Worm (Caenorhabditis elegans) whole organism, L2 larva: Measurements from ENCODE around the gene W02C12.2.

Source experiments
- F13H6.1 ChIP-seq: sonication (generic microtip); optimal IDR thresholded peaks from 2 replicates; lab custom pipeline; 2016; ENCODE audit warnings: missing genetic modification characterization, missing compliant biosample characterization
- R02D3.7 ChIP-seq: fragments of 150-350 bp; optimal IDR thresholded peaks from 2 replicates; lab custom pipeline; 2014; ENCODE audit warnings: missing biosample characterization, missing genetic modification characterization
- ZK546.5 ChIP-seq: sonication (generic microtip); optimal IDR thresholded peaks from 2 replicates; lab custom pipeline; 2017; ENCODE audit warnings: missing biosample characterization, missing genetic modification characterization
- alr-1 ChIP-seq: fragments of 150-350 bp; optimal IDR thresholded peaks from 2 replicates; lab custom pipeline; 2014; ENCODE audit warnings: missing biosample characterization, missing genetic modification characterization
- aly-2 ChIP-seq: fragments of 150-350 bp; optimal IDR thresholded peaks from 2 replicates; lab custom pipeline; 2014; ENCODE audit warnings: missing biosample characterization, missing genetic modification characterization
- blmp-1 ChIP-seq: sonication (generic microtip); optimal IDR thresholded peaks from 2 replicates; lab custom pipeline; 2017; ENCODE audit warnings: missing genetic modification characterization, mild to moderate bottlenecking, missing compliant biosample characterization, antibody characterized with exemption, moderate library complexity; ENCODE audit not compliant: insufficient read depth
- ceh-16 ChIP-seq: fragments of 150-350 bp; optimal IDR thresholded peaks from 2 replicates; lab custom pipeline; 2014; ENCODE audit warnings: missing biosample characterization, missing genetic modification characterization
- ceh-82 ChIP-seq: fragments of 150-350 bp; optimal IDR thresholded peaks from 2 replicates; lab custom pipeline; 2014; ENCODE audit warnings: missing biosample characterization, missing genetic modification characterization
- crh-2 ChIP-seq: sonication (generic microtip); optimal IDR thresholded peaks from 2 replicates; lab custom pipeline; 2017; ENCODE audit warnings: missing biosample characterization, missing genetic modification characterization
- dmd-4 ChIP-seq: sonication (generic microtip); optimal IDR thresholded peaks from 2 replicates; lab custom pipeline; 2017; ENCODE audit warnings: missing biosample characterization, missing genetic modification characterization
- egl-27 ChIP-seq: sonication (generic microtip); optimal IDR thresholded peaks from 3 replicates; lab custom pipeline; 2017; ENCODE audit warnings: missing biosample characterization, missing genetic modification reagents, missing genetic modification characterization
- elt-1 ChIP-seq: fragments of 150-350 bp; optimal IDR thresholded peaks from 2 replicates; lab custom pipeline; 2014; ENCODE audit warnings: missing biosample characterization, missing genetic modification characterization
- elt-3 ChIP-seq: sonication (generic microtip); optimal IDR thresholded peaks from 2 replicates; lab custom pipeline; 2017; ENCODE audit warnings: missing biosample characterization, missing genetic modification characterization
- gmeb-1 ChIP-seq: fragments of 150-350 bp; optimal IDR thresholded peaks from 2 replicates; lab custom pipeline; 2014; ENCODE audit warnings: missing biosample characterization, missing genetic modification characterization
- lin-11 ChIP-seq: fragments of 150-350 bp; sonication (generic microtip); optimal IDR thresholded peaks from 2 replicates; lab custom pipeline; 2014; ENCODE audit warnings: missing biosample characterization, missing genetic modification characterization, inconsistent platforms, mixed read lengths
- lin-13 ChIP-seq: fragments of 150-350 bp; optimal IDR thresholded peaks from 2 replicates; lab custom pipeline; 2014; ENCODE audit warnings: missing biosample characterization, missing genetic modification reagents, missing genetic modification characterization
- lin-39 ChIP-seq: fragments of 150-350 bp; optimal IDR thresholded peaks from 2 replicates; lab custom pipeline; 2014; ENCODE audit warnings: missing biosample characterization, missing genetic modification reagents, missing genetic modification characterization
- mab-5 ChIP-seq: fragments of 150-350 bp; optimal IDR thresholded peaks from 2 replicates; lab custom pipeline; 2014; ENCODE audit warnings: missing biosample characterization, missing genetic modification characterization
- mbf-1 ChIP-seq: sonication (generic microtip); optimal IDR thresholded peaks from 2 replicates; lab custom pipeline; 2017; ENCODE audit warnings: missing biosample characterization, missing genetic modification characterization
- mdl-1 ChIP-seq, 2 experiments: fragments of 150-350 bp in 1 of 2; sonication (generic microtip) in 1 of 2; optimal IDR thresholded peaks; 2 replicates each; lab custom pipeline; 2017; ENCODE audit warnings: missing biosample characterization in 2 of 2, missing genetic modification characterization in 2 of 2
- nhr-11 ChIP-seq: fragments of 150-350 bp; optimal IDR thresholded peaks from 2 replicates; lab custom pipeline; 2014; ENCODE audit warnings: missing biosample characterization, missing genetic modification characterization
- nhr-12 ChIP-seq: fragments of 150-350 bp; optimal IDR thresholded peaks from 2 replicates; lab custom pipeline; 2014; ENCODE audit warnings: missing biosample characterization, missing genetic modification characterization
- nhr-129 ChIP-seq: fragments of 150-350 bp; optimal IDR thresholded peaks from 2 replicates; lab custom pipeline; 2014; ENCODE audit warnings: missing biosample characterization, missing genetic modification characterization
- nhr-21 ChIP-seq: fragments of 150-350 bp; optimal IDR thresholded peaks from 2 replicates; lab custom pipeline; 2014; ENCODE audit warnings: missing biosample characterization, missing genetic modification characterization
- nhr-237 ChIP-seq: fragments of 150-350 bp; optimal IDR thresholded peaks from 2 replicates; lab custom pipeline; 2014; ENCODE audit warnings: missing biosample characterization, missing genetic modification characterization
- nhr-6 ChIP-seq: fragments of 150-350 bp; optimal IDR thresholded peaks from 2 replicates; lab custom pipeline; 2014; ENCODE audit warnings: missing biosample characterization, missing genetic modification characterization
- nhr-77 ChIP-seq: fragments of 150-350 bp; optimal IDR thresholded peaks from 2 replicates; lab custom pipeline; 2014; ENCODE audit warnings: missing biosample characterization, missing genetic modification characterization
- peb-1 ChIP-seq: fragments of 150-350 bp; optimal IDR thresholded peaks from 2 replicates; lab custom pipeline; 2014; ENCODE audit warnings: missing biosample characterization, missing genetic modification characterization
- sem-4 ChIP-seq: fragments of 150-350 bp; optimal IDR thresholded peaks from 2 replicates; lab custom pipeline; 2014; ENCODE audit warnings: missing biosample characterization, missing genetic modification reagents, missing genetic modification characterization
- skn-1 ChIP-seq: sonication (generic microtip); optimal IDR thresholded peaks from 2 replicates; lab custom pipeline; 2017; ENCODE audit warnings: missing biosample characterization, missing genetic modification characterization
- snpc-4 ChIP-seq: fragments of 150-350 bp; optimal IDR thresholded peaks from 2 replicates; lab custom pipeline; 2014; ENCODE audit warnings: missing biosample characterization, missing genetic modification characterization
- unc-39 ChIP-seq: fragments of 150-350 bp; optimal IDR thresholded peaks from 2 replicates; lab custom pipeline; 2014; ENCODE audit warnings: missing biosample characterization, missing genetic modification characterization
- unc-55 ChIP-seq: fragments of 150-350 bp; sonication (generic microtip); optimal IDR thresholded peaks from 3 replicates; lab custom pipeline; 2014; ENCODE audit warnings: missing biosample characterization, missing genetic modification reagents, missing genetic modification characterization
- unc-62 ChIP-seq: fragments of 150-350 bp; optimal IDR thresholded peaks from 2 replicates; lab custom pipeline; 2014; ENCODE audit warnings: missing biosample characterization, missing genetic modification reagents, missing genetic modification characterization
- zag-1 ChIP-seq: fragments of 150-350 bp; optimal IDR thresholded peaks from 2 replicates; lab custom pipeline; 2014; ENCODE audit warnings: missing biosample characterization, missing genetic modification characterization
- ztf-1 ChIP-seq: fragments of 200-800 bp; sonication (Bioruptor generic); conservative IDR thresholded peaks from 2 replicates; pipeline ENCODE4 v1.3.6; 2022; ENCODE audit warnings: missing genetic modification characterization, missing compliant biosample characterization
- ztf-11 ChIP-seq: sonication (generic microtip); optimal IDR thresholded peaks from 2 replicates; lab custom pipeline; 2017; ENCODE audit warnings: missing biosample characterization, missing genetic modification characterization
- ztf-4 ChIP-seq: fragments of 150-350 bp; optimal IDR thresholded peaks from 2 replicates; lab custom pipeline; 2014; ENCODE audit warnings: missing biosample characterization, missing genetic modification characterization

The W02C12.2 gene

DNA sequence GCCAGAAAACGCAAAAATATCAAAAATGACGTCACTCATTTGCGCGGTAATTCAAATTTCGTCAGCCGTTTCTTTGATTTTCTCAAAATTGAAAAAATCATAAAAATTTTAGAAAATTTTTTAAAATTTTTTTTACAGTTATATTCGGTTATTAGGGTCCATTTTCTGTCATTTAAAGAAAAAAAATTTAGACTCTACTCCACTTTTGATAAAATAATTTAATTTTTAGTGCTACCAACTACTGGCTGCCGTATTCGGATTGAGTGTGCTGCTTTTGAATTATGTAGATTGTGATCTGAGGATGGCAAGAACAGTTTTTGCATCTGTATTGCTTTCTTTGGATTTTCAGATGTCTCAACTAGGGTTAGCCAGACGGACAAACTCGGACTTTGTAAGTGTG, 45.2 kb downstream of the W02C12.2 start, which contains the start of gene Y46C8AM.1:
TSS of gene Y46C8AM.1 (plus strand) at position 301 of the 400 bp plus-strand sequence.
- TF ChIP-seq nhr-11 (tag; lab: Kevin White, UChicago) (no peak), mdl-1 (tag; optimal IDR thresholded peaks at IDR 0.05; lab: Kevin White, UChicago) (no peak), dmd-4 (tag; lab: Kevin White, UChicago) (no peak), elt-3 (tag; lab: Kevin White, UChicago) (no peak), skn-1 (tag; lab: Kevin White, UChicago) (no peak), mbf-1 (no peak), nhr-77 (no peak), alr-1 (no peak), crh-2 (tag; lab: Kevin White, UChicago) (no peak), lin-39 (no peak), lin-13 (GFP tag; lab: Kevin White, UChicago) (no peak), elt-1 (tag; lab: Kevin White, UChicago) (no peak), egl-27 (no peak), nhr-12 (tag; lab: Kevin White, UChicago) (no peak), nhr-129 (tag; lab: Kevin White, UChicago) (no peak), ztf-4 (no peak), zag-1 (no peak)
- TF ChIP-seq, all 48 proteins: peak for 0

DNA sequence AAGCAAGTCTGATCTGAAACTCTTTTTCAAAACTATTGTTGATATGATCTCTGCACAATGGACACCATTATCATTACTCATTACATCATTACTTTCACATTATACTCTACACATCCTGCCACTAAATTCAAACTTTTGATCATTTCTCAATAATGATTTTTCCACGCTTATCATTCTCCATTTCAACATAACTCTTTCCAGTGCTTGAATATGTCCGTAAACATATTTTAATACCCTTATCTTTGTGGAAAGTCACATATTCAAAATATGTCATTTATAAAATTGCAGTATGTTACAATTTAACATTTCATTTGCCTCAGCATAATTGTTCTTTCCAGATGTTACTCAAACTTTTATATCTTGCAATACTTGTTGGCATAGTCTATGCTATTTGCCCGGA, 47.4 kb downstream of the W02C12.2 start, which contains the start of gene clec-75:
TSS of gene clec-75 (plus strand) at position 339 of the 400 bp plus-strand sequence.
- TF ChIP-seq peb-1 (tag; lab: Kevin White, UChicago), result no peak
- TF ChIP-seq ceh-82 (tag; lab: Kevin White, UChicago), result no peak
- no peak for TF ChIP-seq unc-55 (GFP tag; lab: Kevin White, UChicago)
- TF ChIP-seq unc-39 (tag; lab: Kevin White, UChicago), result no peak
- TF ChIP-seq ceh-16 (tag; lab: Kevin White, UChicago), result no peak
- no peak for TF ChIP-seq snpc-4 (tag; lab: Kevin White, UChicago)
- no peak for TF ChIP-seq gmeb-1 (tag; lab: Kevin White, UChicago)
- TF ChIP-seq ztf-11 (tag; lab: Kevin White, UChicago), result no peak
- no peak for TF ChIP-seq ZK546.5 (tag; lab: Kevin White, UChicago)
- TF ChIP-seq zag-1, result no peak
- no peak for TF ChIP-seq aly-2 (tag; lab: Kevin White, UChicago)
- TF ChIP-seq mab-5 (tag; lab: Kevin White, UChicago), result no peak
- no peak for TF ChIP-seq lin-13 (GFP tag; lab: Kevin White, UChicago)
- TF ChIP-seq egl-27, result no peak
- no peak for TF ChIP-seq nhr-6 (tag; lab: Kevin White, UChicago)

DNA sequence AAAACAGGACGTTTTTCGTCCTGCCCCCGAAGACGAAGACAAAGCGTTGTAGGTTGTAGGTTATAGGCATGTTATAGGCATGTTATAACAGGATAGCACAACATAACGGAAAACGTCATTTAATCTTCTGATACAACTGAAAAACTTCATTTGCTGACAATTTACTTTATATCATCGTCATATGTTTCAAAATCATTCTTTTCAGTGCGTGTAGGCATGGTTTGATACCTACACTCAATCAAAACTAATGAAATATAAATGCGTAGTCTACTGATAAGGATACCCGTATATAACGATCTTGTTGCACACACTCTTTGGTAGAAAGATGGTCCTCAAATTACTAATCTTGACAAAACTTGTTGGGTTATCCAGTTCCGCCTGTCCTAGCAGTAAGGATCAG, 51.1 kb downstream of the W02C12.2 start, which contains the start of gene clec-74:
TSS of gene clec-74 (plus strand) at position 301 of the 400 bp plus-strand sequence.
- TF ChIP-seq nhr-237 (tag; lab: Kevin White, UChicago) (no peak), aly-2 (tag; lab: Kevin White, UChicago) (no peak), nhr-21 (tag; lab: Kevin White, UChicago) (no peak), nhr-129 (tag; lab: Kevin White, UChicago) (no peak)

DNA sequence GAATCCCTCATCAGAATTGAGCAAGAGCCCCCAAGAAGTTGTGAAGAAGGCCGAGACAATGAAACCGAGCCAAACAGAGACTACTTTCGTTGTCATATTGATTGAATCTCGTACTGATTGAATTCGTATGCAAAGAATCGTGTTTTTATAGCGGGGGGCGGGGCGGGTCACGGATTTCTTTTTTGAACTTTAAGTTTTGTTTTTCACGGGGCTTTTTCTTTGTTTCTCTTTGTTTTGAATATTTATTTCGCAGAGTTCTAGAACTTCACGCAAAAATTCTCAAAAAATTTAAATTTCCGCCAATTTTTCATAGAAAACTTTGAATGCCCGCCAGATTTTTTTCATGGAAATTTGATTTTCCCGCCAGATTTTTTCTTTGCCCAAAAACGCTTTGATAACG, 51.7 kb downstream of the W02C12.2 start, which contains the start of gene clec-73:
TSS of gene clec-73 (minus strand) at position 101 of the 400 bp plus-strand sequence.
- no peak for TF ChIP-seq nhr-77
- TF ChIP-seq mab-5 (tag; lab: Kevin White, UChicago), result no peak
- TF ChIP-seq blmp-1 (tag; lab: Kevin White, UChicago), result no peak
- TF ChIP-seq mbf-1, result no peak
- no peak for TF ChIP-seq F13H6.1
- no peak for TF ChIP-seq ztf-1 (GFP tag; lab: Robert Waterston, UW)
- no peak for TF ChIP-seq unc-62 (GFP tag; lab: Kevin White, UChicago)
- TF ChIP-seq ZK546.5 (tag; lab: Kevin White, UChicago), result no peak
- no peak for TF ChIP-seq alr-1
- no peak for TF ChIP-seq R02D3.7 (tag; lab: Kevin White, UChicago)
- no peak for TF ChIP-seq mdl-1 (tag; optimal IDR thresholded peaks at IDR 0.05; lab: Kevin White, UChicago)
- TF ChIP-seq sem-4, result no peak
- no peak for TF ChIP-seq nhr-11 (tag; lab: Kevin White, UChicago)
- no peak for TF ChIP-seq nhr-237 (tag; lab: Kevin White, UChicago)
- no peak for TF ChIP-seq dmd-4 (tag; lab: Kevin White, UChicago)
- no peak for TF ChIP-seq snpc-4 (tag; lab: Kevin White, UChicago)
- no peak for TF ChIP-seq peb-1 (tag; lab: Kevin White, UChicago)
- TF ChIP-seq lin-11 (tag; lab: Kevin White, UChicago), result no peak
